Worm (Caenorhabditis elegans): ENCODE data around the gene gst-37.

- no peak for TF ChIP-seq ztf-11 (tag; optimal IDR thresholded peaks at IDR 0.05)
- TF ChIP-seq snpc-4 (tag; optimal IDR thresholded peaks at IDR 0.05): no peak
- TF ChIP-seq unc-39 (tag; optimal IDR thresholded peaks at IDR 0.05): no peak
- TF ChIP-seq sptf-1 (tag; optimal IDR thresholded peaks at IDR 0.05): no peak
- no peak for TF ChIP-seq unc-62 (GFP tag; optimal IDR thresholded peaks at IDR 0.05)
- peak; percentile 85 for TF ChIP-seq lsy-2 (tag; optimal IDR thresholded peaks at IDR 0.05)
- no peak for TF ChIP-seq lin-13 (tag; optimal IDR thresholded peaks at IDR 0.05)
- TF ChIP-seq bed-3 (GFP tag; optimal IDR thresholded peaks at IDR 0.05): no peak
- no peak for TF ChIP-seq blmp-1 (tag; optimal IDR thresholded peaks at IDR 0.05)
- no peak for TF ChIP-seq nhr-12 (tag; optimal IDR thresholded peaks at IDR 0.05)
- TF ChIP-seq ces-1 (GFP tag; optimal IDR thresholded peaks at IDR 0.05): no peak
- no peak for TF ChIP-seq mep-1 (tag; optimal IDR thresholded peaks at IDR 0.05)
- no peak for TF ChIP-seq cnd-1 (tag; optimal IDR thresholded peaks at IDR 0.05)
These were observed 28.7 kb upstream of the gst-37 start, which contains the start of gene zig-11 for ce11 chrV:1892567-1893277.
